Fruit fly (Drosophila melanogaster): ENCODE measurements around the gene Mdh2.

dm6 chr3R:18244171-18245043 lies 18.2 kb downstream of the Mdh2 start:
- TF ChIP-seq CTCF (optimal IDR thresholded peaks at IDR 0.05) (no peak), CG8478 (optimal IDR thresholded peaks at IDR 0.05) (peak; percentile 33)

All from S2 (cell line).